Worm (Caenorhabditis elegans): Measurements from ENCODE around the gene C06H5.13.
A peak's percentile ranks its signal among the peaks of the same experiment; 100 is the strongest.

Gene C06H5.13

DNA sequence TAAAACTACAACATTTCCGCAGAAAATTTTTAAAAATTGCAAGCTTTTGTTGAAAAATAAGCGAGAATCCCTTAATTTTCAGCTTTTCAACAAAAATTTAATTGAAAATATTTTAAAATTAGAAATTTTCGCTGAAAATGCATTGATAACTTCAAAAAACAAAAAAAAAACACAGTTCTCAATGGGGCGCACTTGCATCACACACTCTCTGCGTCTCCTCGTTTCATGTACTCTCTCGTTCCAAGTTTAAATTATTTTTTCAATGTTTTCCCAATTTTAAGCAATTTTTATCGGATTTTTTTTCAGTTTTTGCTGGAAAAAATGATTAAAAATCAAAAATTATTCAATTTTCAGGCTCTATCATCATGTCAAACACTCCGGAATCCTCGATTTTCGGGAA is 26.5 kb downstream of the C06H5.13 start, which contains the start of gene phf-14:
phf-14 (plus strand) TSS at position 345 of the 400 bp plus-strand sequence.
- TF ChIP-seq nhr-27 (tag; optimal IDR thresholded peaks at IDR 0.05) = no peak
- no peak for TF ChIP-seq xnd-1 (tag; optimal IDR thresholded peaks at IDR 0.05)
- no peak for TF ChIP-seq snpc-4 (GFP tag; optimal IDR thresholded peaks at IDR 0.05)
- TF ChIP-seq snpc-4 (tag; optimal IDR thresholded peaks at IDR 0.05) = peak; percentile 18 to 50 (median 38)
- TF ChIP-seq Y56A3A.18 (GFP tag; IDR thresholded peaks at IDR 0.05) = no peak
- TF ChIP-seq ztf-18 (tag; optimal IDR thresholded peaks at IDR 0.05) = no peak
- no peak for TF ChIP-seq ztf-6 (GFP tag; IDR thresholded peaks at IDR 0.05)
- no peak for TF ChIP-seq atf-7 (tag; optimal IDR thresholded peaks at IDR 0.05)
- TF ChIP-seq ama-1 (optimal IDR thresholded peaks at IDR 0.05) = no peak
- TF ChIP-seq ama-1 (GFP tag; optimal IDR thresholded peaks at IDR 0.05) = no peak
- no peak for TF ChIP-seq him-1 (tag; optimal IDR thresholded peaks at IDR 0.05)
- no peak for TF ChIP-seq rec-8 (tag; optimal IDR thresholded peaks at IDR 0.05)
- no peak for TF ChIP-seq ets-4 (GFP tag; optimal IDR thresholded peaks at IDR 0.05)
- no peak for TF ChIP-seq nhr-90 (tag; optimal IDR thresholded peaks at IDR 0.05)
- TF ChIP-seq F23B12.7 (tag; optimal IDR thresholded peaks at IDR 0.05; ENCODE audit: insufficient read depth) = no peak
- TF ChIP-seq hrde-1 (tag; optimal IDR thresholded peaks at IDR 0.05; ENCODE audit: borderline replicate concordance) = no peak
- no peak for TF ChIP-seq Y53F4B.3 (GFP tag; IDR thresholded peaks at IDR 0.05)
- TF ChIP-seq ekl-4 (GFP tag; IDR thresholded peaks at IDR 0.05) = no peak
- no peak for TF ChIP-seq F55B11.4 (tag; optimal IDR thresholded peaks at IDR 0.05; ENCODE audit: borderline replicate concordance, insufficient read depth)
- no peak for TF ChIP-seq zim-3 (tag; optimal IDR thresholded peaks at IDR 0.05)
- no peak for TF ChIP-seq zfh-2 (GFP tag; conservative IDR thresholded peaks at IDR 0.05)
- TF ChIP-seq aptf-2 (GFP tag; conservative IDR thresholded peaks at IDR 0.05) = no peak
- no peak for TF ChIP-seq B0035.1 (tag; optimal IDR thresholded peaks at IDR 0.05)
- TF ChIP-seq chd-7 (tag; optimal IDR thresholded peaks at IDR 0.05) = no peak
- TF ChIP-seq D2030.7 (GFP tag; IDR thresholded peaks at IDR 0.05) = peak; percentile 49
- no peak for TF ChIP-seq hlh-12 (tag; optimal IDR thresholded peaks at IDR 0.05)
- no peak for TF ChIP-seq madf-10 (tag; optimal IDR thresholded peaks at IDR 0.05)
- no peak for TF ChIP-seq cebp-1 (GFP tag; IDR thresholded peaks at IDR 0.05)
- TF ChIP-seq cebp-1 (tag; optimal IDR thresholded peaks at IDR 0.05) = peak; percentile 27
- peak; percentile 96 for TF ChIP-seq mcd-1 (GFP tag; IDR thresholded peaks at IDR 0.05)
- TF ChIP-seq madf-8 (GFP tag; conservative IDR thresholded peaks at IDR 0.05) = no peak
- TF ChIP-seq ceh-100 (GFP tag; IDR thresholded peaks at IDR 0.05) = no peak
- TF ChIP-seq ceh-40 (GFP tag; IDR thresholded peaks at IDR 0.05) = no peak
- peak; percentile 59 for TF ChIP-seq rcor-1 (GFP tag; IDR thresholded peaks at IDR 0.05)
- no peak for TF ChIP-seq B0019.2 (GFP tag; conservative IDR thresholded peaks at IDR 0.05)
- TF ChIP-seq madf-6 (GFP tag; IDR thresholded peaks at IDR 0.05) = peak; percentile 76
- no peak for TF ChIP-seq bed-1 (GFP tag; IDR thresholded peaks at IDR 0.05)
- no peak for TF ChIP-seq dpff-1 (tag; optimal IDR thresholded peaks at IDR 0.05)
- TF ChIP-seq hsf-1 (GFP tag; IDR thresholded peaks at IDR 0.05) = no peak
- no peak for TF ChIP-seq ztf-3 (GFP tag; optimal IDR thresholded peaks at IDR 0.05)
- no peak for TF ChIP-seq snpc-1.1 (tag; optimal IDR thresholded peaks at IDR 0.05; ENCODE audit: insufficient read depth)
- TF ChIP-seq mxl-1 (tag; optimal IDR thresholded peaks at IDR 0.05) = no peak
- TF ChIP-seq attf-6 (GFP tag; IDR thresholded peaks at IDR 0.05) = peak; percentile 40; the same call in 1 of the 2 replicates
- no peak for TF ChIP-seq pbrm-1 (GFP tag; IDR thresholded peaks at IDR 0.05)
- TF ChIP-seq ztf-25 (GFP tag; IDR thresholded peaks at IDR 0.05) = no peak
- TF ChIP-seq nfyb-1 (GFP tag; IDR thresholded peaks at IDR 0.05) = no peak
- no peak for TF ChIP-seq F33H1.4 (GFP tag; IDR thresholded peaks at IDR 0.05)
- TF ChIP-seq ztf-26 (tag; optimal IDR thresholded peaks at IDR 0.05) = no peak
- peak; percentile 27 for TF ChIP-seq tbp1 (GFP tag; optimal IDR thresholded peaks at IDR 0.05)
- no peak for TF ChIP-seq rpc-1 (optimal IDR thresholded peaks at IDR 0.05)
- no peak for TF ChIP-seq rpc-1 (tag; optimal IDR thresholded peaks at IDR 0.05)

Measured in whole organism, young adult.